Worm (Caenorhabditis elegans) whole organism, late embryonic: ENCODE data around the gene ZK1240.1.

Experiments used
- C08G9.2 ChIP-seq: sonication (generic microtip); optimal IDR thresholded peaks from 2 replicates; lab custom pipeline; 2016; ENCODE audit warnings: mild to moderate bottlenecking, missing genetic modification characterization, moderate library complexity, missing compliant biosample characterization
- F13H6.1 ChIP-seq: sonication (generic microtip); optimal IDR thresholded peaks from 2 replicates; lab custom pipeline; 2016; ENCODE audit warnings: missing genetic modification characterization, missing compliant biosample characterization
- K09A11.1 ChIP-seq: sonication (generic microtip); optimal IDR thresholded peaks from 2 replicates; lab custom pipeline; 2017; ENCODE audit warnings: antibody characterized with exemption, mild to moderate bottlenecking, missing genetic modification characterization, missing compliant biosample characterization; ENCODE audit not compliant: insufficient read depth
- T23F11.4 ChIP-seq: fragments of 200-800 bp; sonication (Bioruptor generic); optimal IDR thresholded peaks from 2 replicates; lab custom pipeline; 2018; ENCODE audit warnings: mild to moderate bottlenecking, missing genetic modification characterization, missing compliant biosample characterization
- Y22D7AL.16 ChIP-seq: sonication (generic microtip); optimal IDR thresholded peaks from 2 replicates; lab custom pipeline; 2016; ENCODE audit warnings: missing genetic modification characterization, missing compliant biosample characterization
- ahr-1 ChIP-seq: sonication (generic microtip); optimal IDR thresholded peaks from 2 replicates; lab custom pipeline; 2016; ENCODE audit warnings: missing genetic modification characterization, missing compliant biosample characterization
- ceh-18 ChIP-seq: sonication (generic microtip); optimal IDR thresholded peaks from 2 replicates; lab custom pipeline; 2016; ENCODE audit warnings: missing genetic modification characterization, missing compliant biosample characterization
- ceh-22 ChIP-seq: sonication (generic microtip); optimal IDR thresholded peaks from 2 replicates; lab custom pipeline; 2017; ENCODE audit warnings: missing biosample characterization, missing genetic modification characterization
- ceh-30 ChIP-seq: fragments of 150-350 bp; optimal IDR thresholded peaks from 2 replicates; lab custom pipeline; 2014; ENCODE audit warnings: missing biosample characterization, missing genetic modification characterization
- ceh-34 ChIP-seq: sonication (generic microtip); optimal IDR thresholded peaks from 2 replicates; lab custom pipeline; 2016; ENCODE audit warnings: mild to moderate bottlenecking, missing genetic modification characterization, missing compliant biosample characterization
- ceh-45 ChIP-seq: fragments of 200-800 bp; sonication (Bioruptor generic); IDR thresholded peaks from 2 replicates; pipeline ENCODE4 v1.3.6; 2022; ENCODE audit warnings: missing genetic modification reagents, missing genetic modification characterization, missing compliant biosample characterization
- ceh-6 ChIP-seq: fragments of 200-800 bp; sonication (Bioruptor generic); optimal IDR thresholded peaks from 2 replicates; lab custom pipeline; 2018; ENCODE audit warnings: mild to moderate bottlenecking, missing genetic modification characterization, missing compliant biosample characterization
- che-1 ChIP-seq: sonication (generic microtip); optimal IDR thresholded peaks from 2 replicates; lab custom pipeline; 2016; ENCODE audit warnings: mild to moderate bottlenecking, missing genetic modification characterization, missing compliant biosample characterization
- elt-2 ChIP-seq: sonication (generic microtip); optimal IDR thresholded peaks from 2 replicates; lab custom pipeline; 2016; ENCODE audit warnings: missing genetic modification reagents, missing genetic modification characterization, missing compliant biosample characterization
- elt-4 ChIP-seq: sonication (generic microtip); optimal IDR thresholded peaks from 2 replicates; lab custom pipeline; 2016; ENCODE audit warnings: missing genetic modification characterization, missing compliant biosample characterization
- ets-4 ChIP-seq: sonication (generic microtip); optimal IDR thresholded peaks from 2 replicates; lab custom pipeline; 2016; ENCODE audit warnings: missing genetic modification characterization, missing compliant biosample characterization
- eyg-1 ChIP-seq: sonication (generic microtip); optimal IDR thresholded peaks from 2 replicates; lab custom pipeline; 2016; ENCODE audit warnings: missing genotype, missing genetic modification characterization, missing compliant biosample characterization
- fax-1 ChIP-seq: sonication (generic microtip); optimal IDR thresholded peaks from 2 replicates; lab custom pipeline; 2016; ENCODE audit warnings: missing genotype, missing genetic modification characterization, missing compliant biosample characterization
- fkh-10 ChIP-seq: fragments of 150-350 bp; optimal IDR thresholded peaks from 2 replicates; lab custom pipeline; 2014; ENCODE audit warnings: missing biosample characterization, missing genetic modification reagents, missing genetic modification characterization
- fkh-6 ChIP-seq: sonication (generic microtip); optimal IDR thresholded peaks from 2 replicates; lab custom pipeline; 2016; ENCODE audit warnings: missing genetic modification characterization, missing compliant biosample characterization
- hlh-13 ChIP-seq: fragments of 200-800 bp; sonication (Bioruptor generic); optimal IDR thresholded peaks from 2 replicates; lab custom pipeline; 2018; ENCODE audit warnings: mild to moderate bottlenecking, missing genetic modification characterization, missing compliant biosample characterization
- hlh-15 ChIP-seq: sonication (generic microtip); optimal IDR thresholded peaks from 2 replicates; lab custom pipeline; 2016; ENCODE audit warnings: missing genetic modification characterization, missing compliant biosample characterization
- hlh-6 ChIP-seq: sonication (generic microtip); optimal IDR thresholded peaks from 2 replicates; lab custom pipeline; 2016; ENCODE audit warnings: missing genotype, missing genetic modification characterization, missing compliant biosample characterization
- nhr-11 ChIP-seq: fragments of 150-350 bp; optimal IDR thresholded peaks from 2 replicates; lab custom pipeline; 2014; ENCODE audit warnings: missing biosample characterization, missing genetic modification characterization
- nhr-232 ChIP-seq: sonication (generic microtip); optimal IDR thresholded peaks from 2 replicates; lab custom pipeline; 2016; ENCODE audit warnings: missing genetic modification characterization, missing compliant biosample characterization
- npax-4 ChIP-seq: sonication (generic microtip); optimal IDR thresholded peaks from 2 replicates; lab custom pipeline; 2016; ENCODE audit warnings: missing genetic modification characterization, missing compliant biosample characterization
- odd-2 ChIP-seq: sonication (generic microtip); optimal IDR thresholded peaks from 2 replicates; lab custom pipeline; 2017; ENCODE audit warnings: antibody characterized with exemption, mild to moderate bottlenecking, missing genetic modification characterization, missing compliant biosample characterization
- pag-3 ChIP-seq: sonication (generic microtip); optimal IDR thresholded peaks from 2 replicates; lab custom pipeline; 2016; ENCODE audit warnings: missing compliant biosample characterization, missing genetic modification characterization, borderline replicate concordance
- pax-1 ChIP-seq: fragments of 150-350 bp; optimal IDR thresholded peaks from 2 replicates; lab custom pipeline; 2014; ENCODE audit warnings: missing biosample characterization, missing genetic modification characterization
- pha-2 ChIP-seq: sonication (generic microtip); optimal IDR thresholded peaks from 2 replicates; lab custom pipeline; 2017; ENCODE audit warnings: mild to moderate bottlenecking, missing genetic modification characterization, missing compliant biosample characterization
- pros-1 ChIP-seq: fragments of 150-350 bp; optimal IDR thresholded peaks from 2 replicates; lab custom pipeline; 2014; ENCODE audit warnings: missing biosample characterization, missing genetic modification reagents, missing genetic modification characterization
- ref-2 ChIP-seq: sonication (generic microtip); optimal IDR thresholded peaks from 2 replicates; lab custom pipeline; 2016; ENCODE audit warnings: missing genetic modification characterization, missing compliant biosample characterization
- sdc-2 ChIP-seq: sonication (generic microtip); optimal IDR thresholded peaks from 2 replicates; lab custom pipeline; 2016; ENCODE audit warnings: missing genotype, missing genetic modification characterization, missing compliant biosample characterization
- sox-4 ChIP-seq: sonication (generic microtip); optimal IDR thresholded peaks from 2 replicates; lab custom pipeline; 2017; ENCODE audit warnings: mild to moderate bottlenecking, missing genetic modification characterization, inconsistent platforms, missing compliant biosample characterization
- syd-9 ChIP-seq: sonication (generic microtip); optimal IDR thresholded peaks from 2 replicates; lab custom pipeline; 2016; ENCODE audit warnings: mild to moderate bottlenecking, missing genetic modification characterization, moderate library complexity, missing compliant biosample characterization
- ttx-3 ChIP-seq: sonication (generic microtip); optimal IDR thresholded peaks from 2 replicates; lab custom pipeline; 2016; ENCODE audit warnings: missing genetic modification reagents, missing genetic modification characterization, missing compliant biosample characterization
- unc-55 ChIP-seq: sonication (generic microtip); optimal IDR thresholded peaks from 2 replicates; lab custom pipeline; 2017; ENCODE audit warnings: missing biosample characterization, missing genetic modification reagents, missing genetic modification characterization
- zip-5 ChIP-seq: sonication (generic microtip); optimal IDR thresholded peaks from 2 replicates; lab custom pipeline; 2016; ENCODE audit warnings: missing genetic modification characterization, missing compliant biosample characterization
- ztf-16 ChIP-seq: sonication (generic microtip); optimal IDR thresholded peaks from 2 replicates; lab custom pipeline; 2017; ENCODE audit warnings: missing genetic modification characterization, missing compliant biosample characterization

The ZK1240.1 gene

DNA sequence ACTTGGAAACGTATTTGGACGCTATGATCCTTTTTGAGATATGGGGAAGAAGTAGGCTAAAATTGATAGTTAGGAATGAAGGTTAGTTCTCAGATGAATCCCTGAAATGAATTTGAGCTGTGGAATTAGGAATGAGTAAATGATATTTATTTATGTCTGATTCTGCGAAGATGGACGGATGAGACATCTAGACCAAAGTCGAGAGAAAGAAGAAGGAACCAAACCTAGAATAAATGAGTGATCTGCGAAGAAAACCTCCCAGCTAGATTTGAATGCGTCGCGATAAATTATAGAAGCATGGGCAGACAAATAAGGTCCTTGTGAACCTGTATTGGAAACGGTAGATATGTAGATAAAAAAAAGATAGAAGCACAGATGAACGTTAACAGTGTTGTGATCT lies 30.8 kb downstream of the ZK1240.1 start, which contains the start of gene F43C11.16:
TSS of gene F43C11.16 (minus strand) at position 101 of the 400 bp plus-strand sequence.
- no peak for TF ChIP-seq sox-4 (tag; lab: Kevin White, UChicago)
- no peak for TF ChIP-seq ahr-1
- no peak for TF ChIP-seq elt-2
- TF ChIP-seq F13H6.1 (tag; lab: Kevin White, UChicago), result no peak
- TF ChIP-seq nhr-232 (tag; lab: Kevin White, UChicago), result no peak
- no peak for TF ChIP-seq ets-4 (tag; lab: Kevin White, UChicago)
- TF ChIP-seq Y22D7AL.16, result no peak
- TF ChIP-seq fkh-6 (tag; lab: Kevin White, UChicago), result no peak
- no peak for TF ChIP-seq pros-1 (tag; lab: Kevin White, UChicago)
- no peak for TF ChIP-seq elt-4
- no peak for TF ChIP-seq hlh-6 (tag; lab: Kevin White, UChicago)
- TF ChIP-seq ceh-34, result no peak
- TF ChIP-seq ttx-3 (tag; lab: Kevin White, UChicago), result no peak
- TF ChIP-seq pag-3 (tag; lab: Kevin White, UChicago), result no peak
- TF ChIP-seq che-1, result no peak
- TF ChIP-seq odd-2 (tag; lab: Kevin White, UChicago), result no peak

DNA sequence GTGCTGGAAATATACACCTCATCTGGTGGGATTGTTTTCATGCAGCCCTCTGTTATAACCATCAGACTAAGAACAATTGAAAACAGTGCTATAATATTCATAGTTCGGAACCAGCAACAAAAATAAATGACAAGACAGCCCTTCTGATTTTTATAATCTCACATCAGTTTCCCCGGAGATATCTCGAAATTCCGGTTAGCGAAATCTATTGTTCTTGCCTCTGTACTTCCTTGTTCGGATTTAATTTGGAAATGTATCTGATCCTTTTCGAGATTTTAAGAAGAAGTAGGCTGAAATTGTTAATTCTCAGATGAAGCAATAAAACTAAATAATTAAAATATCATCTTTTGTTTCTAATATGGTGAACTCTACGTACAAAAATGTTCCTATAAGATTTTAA lies 34.5 kb downstream of the ZK1240.1 start, which contains the start of gene F43C11.11:
TSS of gene F43C11.11 (minus strand) at position 101 of the 400 bp plus-strand sequence.
- TF ChIP-seq sdc-2 (tag; lab: Kevin White, UChicago) (no peak), nhr-11 (tag; lab: Kevin White, UChicago) (no peak), npax-4 (tag; lab: Kevin White, UChicago) (no peak), eyg-1 (tag; lab: Kevin White, UChicago) (no peak), zip-5 (no peak), unc-55 (no peak), ahr-1 (no peak), T23F11.4 (GFP tag; lab: Kevin White, UChicago) (no peak), hlh-15 (no peak), ceh-22 (tag; lab: Kevin White, UChicago) (no peak), hlh-13 (no peak), ceh-34 (no peak), ceh-30 (no peak), ztf-16 (tag; lab: Kevin White, UChicago) (no peak), pag-3 (tag; lab: Kevin White, UChicago) (no peak), syd-9 (no peak), fkh-10 (GFP tag; lab: Kevin White, UChicago) (no peak), K09A11.1 (tag; lab: Kevin White, UChicago) (no peak), ceh-45 (GFP tag; lab: Robert Waterston, UW) (no peak), C08G9.2 (tag; lab: Kevin White, UChicago) (no peak)
- TF ChIP-seq, all 69 proteins: peak for 0

DNA sequence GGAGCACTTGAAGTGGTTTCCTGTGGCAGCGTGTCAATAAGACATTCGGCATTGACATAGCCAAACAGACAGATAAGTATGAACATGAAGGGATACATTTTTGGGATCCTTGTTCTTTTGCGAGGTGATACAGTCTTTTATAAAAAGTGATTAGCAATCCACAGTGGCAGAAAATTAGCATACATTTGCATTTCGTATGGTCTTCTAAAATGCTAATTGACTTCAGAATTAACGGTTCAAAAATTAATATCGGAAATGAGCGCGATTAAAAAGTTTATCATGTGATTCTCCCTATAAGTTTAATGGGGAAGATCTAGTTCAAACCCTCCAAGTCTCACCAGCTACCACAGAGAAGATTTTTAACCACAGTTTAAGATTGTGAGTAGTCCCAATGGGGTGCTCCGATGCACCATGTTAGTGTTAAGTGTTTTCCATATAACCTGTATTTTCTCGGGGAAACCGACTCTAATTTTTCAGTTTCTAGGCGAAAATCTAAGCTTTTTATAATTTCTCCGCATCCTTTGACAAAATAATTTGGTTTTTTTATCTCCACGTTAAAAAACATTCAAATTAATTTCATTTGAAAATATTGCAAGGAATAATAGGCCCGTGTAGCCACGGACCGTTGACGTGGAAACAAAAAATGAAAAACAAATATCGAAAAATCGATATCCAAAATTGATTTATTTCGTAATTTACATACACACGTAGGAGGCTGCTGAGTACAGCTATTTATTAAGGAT lies 37.6 kb downstream of the ZK1240.1 start, which contains the start of the genes F43C11.12 and F16G10.5:
TSS of gene F43C11.12 (minus strand) at position 101 of the 743 bp plus-strand sequence.
TSS of gene F16G10.5 (plus strand) at position 693 of the 743 bp plus-strand sequence.
- TF ChIP-seq ref-2 (tag; lab: Kevin White, UChicago) (no peak), pha-2 (tag; lab: Kevin White, UChicago) (no peak), sox-4 (tag; lab: Kevin White, UChicago) (no peak), ceh-34 (no peak), ceh-18 (tag; lab: Kevin White, UChicago) (no peak), ceh-6 (GFP tag; lab: Kevin White, UChicago) (no peak), zip-5 (no peak), fax-1 (tag; lab: Kevin White, UChicago) (no peak), pax-1 (tag; lab: Kevin White, UChicago) (no peak), ceh-22 (tag; lab: Kevin White, UChicago) (no peak), eyg-1 (tag; lab: Kevin White, UChicago) (no peak)
